Fruit fly (Drosophila melanogaster) whole organism, embryonic: Measurements from ENCODE around the gene Nepl12.

Experiments
- CG17912 ChIP-seq: fragments of 200-800 bp; sonication (Bioruptor generic); optimal IDR thresholded peaks from 2 replicates; lab custom pipeline; 2018; ENCODE audit warnings: missing biosample characterization, mild to moderate bottlenecking, missing genetic modification characterization
- caup ChIP-seq: fragments of 200-800 bp; sonication (Bioruptor generic); optimal IDR thresholded peaks from 3 replicates; lab custom pipeline; 2017; ENCODE audit warnings: missing biosample characterization, mild to moderate bottlenecking, missing genetic modification characterization, moderate library complexity; ENCODE audit not compliant: severe bottlenecking
- crol ChIP-seq: fragments of 200-800 bp; sonication (Bioruptor generic); IDR thresholded peaks from 2 replicates; pipeline ENCODE4 v1.3.6; 2022; ENCODE audit warnings: missing biosample characterization, missing genetic modification characterization
- prd ChIP-seq, 3 experiments: fragments of >200 bp in 2 of 3; fragments of 200-800 bp in 1 of 3; sonication (Bioruptor generic) in 1 of 3; optimal IDR thresholded peaks in 2 of 3; IDR thresholded peaks in 1 of 3; 2 replicates in 2 of 3; 3 replicates in 1 of 3; pipeline versions ENCODE4 v1.3.6 to Lab custom; 2017 to 2022; ENCODE audit warnings: missing biosample characterization in 1 of 3, missing genetic modification characterization in 1 of 3
- repo ChIP-seq: fragments of 200-800 bp; sonication (Bioruptor generic); optimal IDR thresholded peaks from 2 replicates; lab custom pipeline; 2016; ENCODE audit warnings: missing biosample characterization, missing genetic modification characterization
- sisA ChIP-seq: fragments of 200-800 bp; sonication (Bioruptor generic); IDR thresholded peaks from 2 replicates; pipeline ENCODE4 v1.3.6; 2022; ENCODE audit warnings: missing biosample characterization, missing genetic modification characterization

DNA sequence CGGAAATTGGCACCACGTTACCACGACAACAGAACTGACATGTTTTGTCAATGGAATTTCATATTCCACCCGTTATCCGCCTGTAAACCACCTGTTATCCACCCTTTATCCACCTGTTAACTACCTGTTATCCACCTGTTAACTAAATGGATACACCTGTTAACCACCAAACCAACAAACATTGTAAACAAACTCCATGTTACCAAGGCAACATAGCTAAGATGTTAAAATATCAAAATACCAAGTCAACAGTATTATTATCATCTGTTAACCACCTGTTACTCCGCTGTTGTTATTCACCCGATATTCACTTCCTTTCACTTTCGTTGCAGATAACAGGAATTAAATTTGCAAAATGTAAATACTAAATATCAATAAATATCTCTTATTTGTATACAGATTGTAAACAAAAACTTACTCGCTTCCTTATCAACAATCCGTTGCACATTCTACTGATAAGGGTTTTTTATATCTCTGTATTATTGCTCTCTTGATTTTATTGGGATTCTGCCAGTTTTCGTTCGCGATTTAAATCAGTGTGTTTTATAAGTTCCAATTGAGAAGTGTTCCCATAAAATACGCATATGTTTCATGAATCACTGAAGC lies at the start of gene Nepl12:
- TF ChIP-seq sisA (GFP tag; lab: Robert Waterston, UW), result no peak
- TF ChIP-seq repo, result no peak
- TF ChIP-seq crol (GFP tag; lab: Robert Waterston, UW), result no peak
- no peak for TF ChIP-seq caup (GFP tag; lab: Kevin White, UChicago)
- TF ChIP-seq CG17912 (GFP tag; lab: Kevin White, UChicago), result no peak
- no peak for TF ChIP-seq prd (optimal IDR thresholded peaks at IDR 0.05; lab: Kevin White, UChicago)
- TF ChIP-seq prd (GFP tag; IDR thresholded peaks at IDR 0.05; lab: Robert Waterston, UW), result no peak
